Fruit fly (Drosophila melanogaster) whole organism, embryonic: ENCODE measurements around the gene Secp43.

Experiments
- B-H1 ChIP-seq: fragments of 200-800 bp; sonication (Bioruptor generic); IDR thresholded peaks from 3 replicates; pipeline ENCODE4 v1.3.6; 2022; ENCODE audit warnings: missing biosample characterization, missing genetic modification characterization
- CG10209 ChIP-seq: fragments of 200-800 bp; sonication (Bioruptor generic); optimal IDR thresholded peaks from 3 replicates; lab custom pipeline; 2017; ENCODE audit warnings: missing biosample characterization, mild to moderate bottlenecking, missing genetic modification characterization, missing genetic modification reagents
- CG10979 ChIP-seq: fragments of 200-800 bp; sonication (Bioruptor generic); optimal IDR thresholded peaks from 2 replicates; lab custom pipeline; 2018; ENCODE audit warnings: missing biosample characterization, mild to moderate bottlenecking, missing genetic modification characterization, moderate library complexity
- CG12299 ChIP-seq: fragments of 200-800 bp; sonication (Bioruptor generic); optimal IDR thresholded peaks from 2 replicates; lab custom pipeline; 2018; ENCODE audit warnings: missing biosample characterization, mild to moderate bottlenecking, missing genetic modification characterization
- CG13296 ChIP-seq: fragments of 200-800 bp; sonication (Bioruptor generic); optimal IDR thresholded peaks from 3 replicates; lab custom pipeline; 2018; ENCODE audit warnings: missing biosample characterization, mild to moderate bottlenecking, missing genetic modification characterization
- CG13424 ChIP-seq: fragments of 200-800 bp; sonication (Bioruptor generic); optimal IDR thresholded peaks from 2 replicates; lab custom pipeline; 2019; ENCODE audit warnings: missing biosample characterization, mild to moderate bottlenecking, missing genetic modification characterization, moderate library complexity
- CG13894 ChIP-seq: fragments of 200-800 bp; sonication (Bioruptor generic); optimal IDR thresholded peaks from 3 replicates; lab custom pipeline; 2018; ENCODE audit warnings: missing biosample characterization, mild to moderate bottlenecking, missing genetic modification characterization, moderate library complexity
- CG14860 ChIP-seq: fragments of 200-800 bp; sonication (Bioruptor generic); IDR thresholded peaks from 3 replicates; pipeline ENCODE4 v1.3.6; 2022; ENCODE audit warnings: missing biosample characterization, missing genetic modification characterization; ENCODE audit not compliant: partially characterized antibody
- CG15479 ChIP-seq: fragments of 200-800 bp; sonication (Bioruptor generic); optimal IDR thresholded peaks from 3 replicates; lab custom pipeline; 2019; ENCODE audit warnings: missing biosample characterization, mild to moderate bottlenecking, missing genetic modification characterization, moderate library complexity
- CG15696 ChIP-seq: fragments of 200-800 bp; sonication (Bioruptor generic); optimal IDR thresholded peaks from 2 replicates; lab custom pipeline; 2019; ENCODE audit warnings: missing biosample characterization, mild to moderate bottlenecking, missing genetic modification characterization, moderate library complexity
- CG18476 ChIP-seq: fragments of 200-800 bp; sonication (Bioruptor generic); optimal IDR thresholded peaks from 2 replicates; lab custom pipeline; 2016; ENCODE audit warnings: missing biosample characterization, mild to moderate bottlenecking, missing genetic modification characterization
- CG2120 ChIP-seq: fragments of 200-800 bp; sonication (Bioruptor generic); optimal IDR thresholded peaks from 3 replicates; lab custom pipeline; 2016; ENCODE audit warnings: missing biosample characterization, missing genetic modification characterization
- CG2129 ChIP-seq: fragments of 200-800 bp; sonication (Bioruptor generic); IDR thresholded peaks from 2 replicates; pipeline ENCODE4 v1.3.6; 2022; ENCODE audit warnings: missing biosample characterization, missing genetic modification characterization; ENCODE audit not compliant: partially characterized antibody
- CG2202 ChIP-seq: fragments of 200-800 bp; sonication (Bioruptor generic); optimal IDR thresholded peaks from 2 replicates; lab custom pipeline; 2018; ENCODE audit warnings: missing biosample characterization, mild to moderate bottlenecking, missing genetic modification characterization
- CG30403 ChIP-seq: fragments of 200-800 bp; sonication (Bioruptor generic); optimal IDR thresholded peaks from 3 replicates; lab custom pipeline; 2016; ENCODE audit warnings: missing biosample characterization, missing genetic modification characterization
- CG31441 ChIP-seq: fragments of 200-800 bp; sonication (Bioruptor generic); IDR thresholded peaks from 2 replicates; pipeline ENCODE4 v1.3.6; 2022; ENCODE audit warnings: missing biosample characterization, missing genetic modification characterization
- CG32532 ChIP-seq: fragments of 200-800 bp; sonication (Bioruptor generic); IDR thresholded peaks from 2 replicates; pipeline ENCODE4 v1.3.6; 2022; ENCODE audit warnings: missing biosample characterization, missing genetic modification characterization
- CG32767 ChIP-seq: fragments of 200-800 bp; sonication (Bioruptor generic); IDR thresholded peaks from 2 replicates; pipeline ENCODE4 v1.3.6; 2022; ENCODE audit warnings: missing biosample characterization, missing genetic modification characterization
- CG32772 ChIP-seq: fragments of 200-800 bp; sonication (Bioruptor generic); IDR thresholded peaks from 2 replicates; pipeline ENCODE4 v1.3.6; 2022; ENCODE audit warnings: missing biosample characterization, missing genetic modification characterization
- CG4404 ChIP-seq: fragments of 200-800 bp; sonication (Bioruptor generic); IDR thresholded peaks from 2 replicates; pipeline ENCODE4 v1.3.6; 2022; ENCODE audit warnings: missing biosample characterization, missing genetic modification characterization
- CG4617 ChIP-seq: fragments of 200-800 bp; sonication (Bioruptor generic); optimal IDR thresholded peaks from 3 replicates; lab custom pipeline; 2016; ENCODE audit warnings: missing biosample characterization, missing genetic modification characterization, borderline replicate concordance
- CG6272 ChIP-seq: fragments of 200-800 bp; sonication (Bioruptor generic); IDR thresholded peaks from 2 replicates; pipeline ENCODE4 v1.3.6; 2022; ENCODE audit warnings: missing biosample characterization, missing genetic modification characterization
- Dref ChIP-seq: fragments of 200-800 bp; sonication (Bioruptor generic); IDR thresholded peaks from 2 replicates; pipeline ENCODE4 v1.3.6; 2022; ENCODE audit warnings: missing biosample characterization, missing genetic modification characterization
- Gsc ChIP-seq: fragments of 200-800 bp; sonication (Bioruptor generic); IDR thresholded peaks from 2 replicates; pipeline ENCODE4 v1.3.6; 2022; ENCODE audit warnings: missing biosample characterization, missing genetic modification characterization
- Hey ChIP-seq: fragments of 200-800 bp; sonication (Bioruptor generic); optimal IDR thresholded peaks from 3 replicates; lab custom pipeline; 2018; ENCODE audit warnings: missing biosample characterization, mild to moderate bottlenecking, missing genetic modification characterization
- Hmr ChIP-seq: fragments of 200-800 bp; sonication (Bioruptor generic); optimal IDR thresholded peaks from 3 replicates; lab custom pipeline; 2017; ENCODE audit warnings: mild to moderate bottlenecking, missing biosample characterization, missing genetic modification reagents, missing genetic modification characterization
- Myb ChIP-seq: fragments of 200-800 bp; sonication (Bioruptor generic); optimal IDR thresholded peaks from 2 replicates; lab custom pipeline; 2016; ENCODE audit warnings: missing biosample characterization, missing genetic modification characterization
- Ravus ChIP-seq: fragments of 200-800 bp; sonication (Bioruptor generic); IDR thresholded peaks from 2 replicates; pipeline ENCODE4 v1.3.6; 2022; ENCODE audit warnings: missing biosample characterization, missing genetic modification characterization
- ara ChIP-seq: fragments of 200-800 bp; sonication (Bioruptor generic); IDR thresholded peaks from 2 replicates; pipeline ENCODE4 v1.3.6; 2022; ENCODE audit warnings: missing biosample characterization, missing genetic modification characterization
- cad ChIP-seq: fragments of >200 bp; optimal IDR thresholded peaks from 2 replicates; lab custom pipeline; 2017; ENCODE audit warnings: missing biosample characterization, missing genetic modification characterization
- cato ChIP-seq: fragments of 200-800 bp; sonication (Bioruptor generic); optimal IDR thresholded peaks from 2 replicates; lab custom pipeline; 2016; ENCODE audit warnings: missing biosample characterization, missing genetic modification characterization, borderline replicate concordance
- crol ChIP-seq: fragments of 200-800 bp; sonication (Bioruptor generic); IDR thresholded peaks from 2 replicates; pipeline ENCODE4 v1.3.6; 2022; ENCODE audit warnings: missing biosample characterization, missing genetic modification characterization
- dmrt11E ChIP-seq: fragments of 200-800 bp; sonication (Bioruptor generic); optimal IDR thresholded peaks from 3 replicates; lab custom pipeline; 2018; ENCODE audit warnings: missing biosample characterization, mild to moderate bottlenecking, missing genetic modification characterization, moderate library complexity
- esg ChIP-seq: fragments of 200-800 bp; sonication (Bioruptor generic); conservative IDR thresholded peaks from 2 replicates; pipeline ENCODE4 v1.3.6; 2022; ENCODE audit warnings: missing biosample characterization, missing genetic modification characterization
- eve ChIP-seq, 2 experiments: fragments of >200 bp; optimal IDR thresholded peaks; 2 replicates each; lab custom pipeline; 2017; ENCODE audit warnings: missing biosample characterization in 2 of 2, missing genetic modification characterization in 2 of 2
- grau ChIP-seq: fragments of 200-800 bp; optimal IDR thresholded peaks from 3 replicates; lab custom pipeline; 2019; ENCODE audit warnings: missing biosample characterization, mild to moderate bottlenecking, missing genetic modification characterization, moderate library complexity
- gsb-n ChIP-seq: fragments of 200-800 bp; sonication (Bioruptor generic); optimal IDR thresholded peaks from 3 replicates; lab custom pipeline; 2018; ENCODE audit warnings: missing biosample characterization, mild to moderate bottlenecking, missing genetic modification characterization
- mam ChIP-seq: fragments of 200-800 bp; sonication (Bioruptor generic); optimal IDR thresholded peaks from 3 replicates; lab custom pipeline; 2016; ENCODE audit warnings: missing biosample characterization, missing genetic modification characterization
- nerfin-1 ChIP-seq: fragments of 200-800 bp; sonication (Bioruptor generic); optimal IDR thresholded peaks from 3 replicates; lab custom pipeline; 2019; ENCODE audit warnings: missing biosample characterization, mild to moderate bottlenecking, missing genetic modification characterization, moderate library complexity
- nom ChIP-seq: fragments of 200-800 bp; sonication (Bioruptor generic); optimal IDR thresholded peaks from 2 replicates; lab custom pipeline; 2017; ENCODE audit warnings: missing biosample characterization, missing genetic modification characterization, mild to moderate bottlenecking, moderate library complexity, missing genetic modification reagents
- otp ChIP-seq: fragments of 200-800 bp; sonication (Bioruptor generic); IDR thresholded peaks from 3 replicates; pipeline ENCODE4, ENCODE4 v1.3.6; 2022; ENCODE audit warnings: missing biosample characterization, missing genetic modification characterization
- prd ChIP-seq, 3 experiments: fragments of >200 bp in 2 of 3; fragments of 200-800 bp in 1 of 3; sonication (Bioruptor generic) in 1 of 3; optimal IDR thresholded peaks in 2 of 3; IDR thresholded peaks in 1 of 3; 2 replicates in 2 of 3; 3 replicates in 1 of 3; pipeline versions ENCODE4 v1.3.6 to Lab custom; 2017 to 2022; ENCODE audit warnings: missing biosample characterization in 1 of 3, missing genetic modification characterization in 1 of 3
- scrt ChIP-seq: fragments of 200-800 bp; sonication (Bioruptor generic); optimal IDR thresholded peaks from 2 replicates; lab custom pipeline; 2018; ENCODE audit warnings: missing biosample characterization, mild to moderate bottlenecking, missing genetic modification characterization, moderate library complexity
- sd ChIP-seq: fragments of 200-800 bp; sonication (Bioruptor generic); optimal IDR thresholded peaks from 3 replicates; lab custom pipeline; 2018; ENCODE audit warnings: missing biosample characterization, mild to moderate bottlenecking, missing genetic modification characterization, moderate library complexity
- sna ChIP-seq: fragments of 200-800 bp; sonication (Bioruptor generic); IDR thresholded peaks from 2 replicates; pipeline ENCODE4 v1.3.6; 2022; ENCODE audit warnings: missing biosample characterization, missing genetic modification characterization; ENCODE audit not compliant: partially characterized antibody
- ssp ChIP-seq: fragments of 200-800 bp; sonication (Bioruptor generic); IDR thresholded peaks from 2 replicates; pipeline ENCODE4 v1.3.6; 2022; ENCODE audit warnings: missing biosample characterization, missing genetic modification characterization
- usp ChIP-seq: fragments of >200 bp; optimal IDR thresholded peaks from 2 replicates; lab custom pipeline; 2017; ENCODE audit warnings: missing biosample characterization, missing genetic modification characterization
- vvl ChIP-seq: fragments of 200-800 bp; sonication (Bioruptor generic); IDR thresholded peaks from 2 replicates; pipeline ENCODE4 v1.3.6; 2022; ENCODE audit warnings: missing biosample characterization, missing genetic modification characterization
- zen ChIP-seq: fragments of 200-800 bp; sonication (Bioruptor generic); optimal IDR thresholded peaks from 3 replicates; lab custom pipeline; 2018; ENCODE audit warnings: missing biosample characterization, mild to moderate bottlenecking, missing genetic modification characterization, moderate library complexity
- zen2 ChIP-seq: fragments of 200-800 bp; sonication (Bioruptor generic); IDR thresholded peaks from 3 replicates; pipeline ENCODE4 v1.3.6; 2022; ENCODE audit warnings: missing biosample characterization, missing genetic modification characterization; ENCODE audit not compliant: partially characterized antibody

Gene Secp43

dm6 chr2L:4463323-4463722 lies 9.1 kb upstream of the Secp43 start, which contains the start of the genes CG15443 and Paris (continued):
- TF ChIP-seq cad (no peak), Hmr (GFP tag; lab: Kevin White, UChicago) (no peak), esg (GFP tag; lab: Robert Waterston, UW) (no peak), CG13894 (tag; lab: Kevin White, UChicago) (peak; percentile 63), sna (GFP tag; lab: Robert Waterston, UW) (peak; percentile 71), CG18476 (GFP tag; lab: Kevin White, UChicago) (no peak), zen (tag; lab: Kevin White, UChicago) (peak; percentile 50), Dref (GFP tag; lab: Robert Waterston, UW) (peak; percentile 77), grau (tag; lab: Kevin White, UChicago) (no peak), CG32767 (GFP tag; lab: Robert Waterston, UW) (no peak), usp (GFP tag; lab: Kevin White, UChicago) (no peak), CG10209 (no peak), Ravus (no peak), CG13424 (peak; percentile 6), CG32532 (peak; percentile 58; the same call in 1 of the 2 replicates), Gsc (GFP tag; lab: Robert Waterston, UW) (no peak), ssp (no peak)

dm6 chr2L:4459543-4459942 lies 5.3 kb upstream of the Secp43 start, which contains the start of the genes mRpL27 and CG15435:
mRpL27 (minus strand) TSS chr2L:4459638.
CG15435 (plus strand) TSS chr2L:4459729.
- TF ChIP-seq CG12299 (tag; lab: Kevin White, UChicago) (peak; percentile 58), mam (GFP tag; lab: Kevin White, UChicago) (peak; percentile 18), CG6272 (no peak), nerfin-1 (tag; lab: Kevin White, UChicago) (peak; percentile 39), otp (GFP tag; lab: Robert Waterston, UW) (no peak), Myb (GFP tag; lab: Kevin White, UChicago) (peak; percentile 50), prd (optimal IDR thresholded peaks at IDR 0.05; lab: Kevin White, UChicago) (no peak), prd (GFP tag; IDR thresholded peaks at IDR 0.05; lab: Robert Waterston, UW) (peak; percentile 28; the same call in 1 of the 3 replicates), CG15479 (GFP tag; lab: Kevin White, UChicago) (peak; percentile 70), zen2 (GFP tag; lab: Robert Waterston, UW) (no peak), CG2202 (no peak), CG31441 (GFP tag; lab: Robert Waterston, UW) (peak; percentile 37; the same call in 1 of the 2 replicates), CG14860 (peak; percentile 25; the same call in 1 of the 3 replicates), ara (no peak), sd (tag; lab: Kevin White, UChicago) (peak; percentile 0), esg (GFP tag; lab: Robert Waterston, UW) (no peak), eve (GFP tag; optimal IDR thresholded peaks at IDR 0.05; lab: Kevin White, UChicago) (no peak), CG4617 (peak; percentile 42), CG13296 (GFP tag; lab: Kevin White, UChicago) (peak; percentile 38), dmrt11E (tag; lab: Kevin White, UChicago) (peak; percentile 24), CG2129 (no peak), CG32772 (GFP tag; lab: Robert Waterston, UW) (no peak), gsb-n (peak; percentile 29), CG4404 (GFP tag; lab: Robert Waterston, UW) (no peak), scrt (GFP tag; lab: Kevin White, UChicago) (peak; percentile 59), CG10979 (peak; percentile 20), Hey (tag; lab: Kevin White, UChicago) (no peak), CG2120 (GFP tag; lab: Kevin White, UChicago) (peak; percentile 68), CG30403 (peak; percentile 54), vvl (peak; percentile 62), cato (peak; percentile 11), CG15696 (tag; lab: Kevin White, UChicago) (peak; percentile 30), nom (GFP tag; lab: Kevin White, UChicago) (peak; percentile 17), B-H1 (GFP tag; lab: Robert Waterston, UW) (no peak), crol (GFP tag; lab: Robert Waterston, UW) (no peak)
